Fruit fly (Drosophila melanogaster) whole organism: ENCODE measurements around the gene ppk19.

Source experiments
- CG8478 ChIP-seq: fragments of >200 bp; optimal IDR thresholded peaks from 2 replicates; lab custom pipeline; 2018; ENCODE audit warnings: inconsistent platforms
- Dll ChIP-seq: fragments of >200 bp; optimal IDR thresholded peaks from 2 replicates; lab custom pipeline; 2017
- EcR ChIP-seq, 2 experiments: fragments of >200 bp; optimal IDR thresholded peaks; 2 replicates each; lab custom pipeline; 2017; ENCODE audit warnings: missing biosample characterization in 2 of 2, missing genetic modification characterization in 2 of 2, missing genetic modification reagents in 2 of 2
- pan ChIP-seq: fragments of >200 bp; optimal IDR thresholded peaks from 2 replicates; lab custom pipeline; 2017
- psq ChIP-seq: fragments of >200 bp; optimal IDR thresholded peaks from 2 replicates; lab custom pipeline; 2017
- usp ChIP-seq: fragments of >200 bp; optimal IDR thresholded peaks from 2 replicates; lab custom pipeline; 2017; ENCODE audit warnings: missing biosample characterization, missing genetic modification characterization, mixed read lengths

ppk19 gene

dm6 chr3R:29689833-29690538 is 17.7 kb downstream of the ppk19 start:
- TF ChIP-seq Dll (lab: Kevin White, UChicago) (no peak), CG8478 (lab: Kevin White, UChicago) (no peak)

dm6 chr3R:29690539-29690852 is 18.2 kb downstream of the ppk19 start:
- no peak for TF ChIP-seq pan (lab: Kevin White, UChicago)
- no peak for TF ChIP-seq psq
- TF ChIP-seq EcR (GFP tag; optimal IDR thresholded peaks at IDR 0.05; lab: Kevin White, UChicago) = no peak

- TF ChIP-seq usp (GFP tag; lab: Kevin White, UChicago) (no peak), Dll (lab: Kevin White, UChicago) (no peak), EcR (GFP tag; optimal IDR thresholded peaks at IDR 0.05; lab: Kevin White, UChicago) (no peak)
These were observed 18.8 kb downstream of the ppk19 start for dm6 chr3R:29690960-29691527.

- TF ChIP-seq EcR (GFP tag; optimal IDR thresholded peaks at IDR 0.05; lab: Kevin White, UChicago) (no peak), Dll (lab: Kevin White, UChicago) (no peak), psq (no peak), pan (lab: Kevin White, UChicago) (no peak), usp (GFP tag; lab: Kevin White, UChicago) (no peak), CG8478 (lab: Kevin White, UChicago) (no peak)
These were observed 19.9 kb downstream of the ppk19 start, which contains the start of gene dmrt99B for dm6 chr3R:29692009-29692641. Gene dmrt99B, plus strand, starts transcription at chr3R:29692591.

dm6 chr3R:29695744-29696143 is 23.5 kb downstream of the ppk19 start:
- TF ChIP-seq usp (GFP tag; lab: Kevin White, UChicago) (no peak), EcR (GFP tag; optimal IDR thresholded peaks at IDR 0.05; lab: Kevin White, UChicago) (no peak), CG8478 (lab: Kevin White, UChicago) (no peak), Dll (lab: Kevin White, UChicago) (no peak), psq (no peak), pan (lab: Kevin White, UChicago) (no peak)

dm6 chr3R:29696359-29696758 is 24.1 kb downstream of the ppk19 start:
- TF ChIP-seq psq = no peak
- no peak for TF ChIP-seq usp (GFP tag; lab: Kevin White, UChicago)
- TF ChIP-seq CG8478 (lab: Kevin White, UChicago) = no peak
- no peak for TF ChIP-seq Dll (lab: Kevin White, UChicago)
- no peak for TF ChIP-seq pan (lab: Kevin White, UChicago)
- no peak for TF ChIP-seq EcR (GFP tag; optimal IDR thresholded peaks at IDR 0.05; lab: Kevin White, UChicago)

dm6 chr3R:29697841-29698240 is 25.6 kb downstream of the ppk19 start:
- TF ChIP-seq psq (no peak), usp (GFP tag; lab: Kevin White, UChicago) (no peak)

- TF ChIP-seq Dll (lab: Kevin White, UChicago) (no peak), usp (GFP tag; lab: Kevin White, UChicago) (no peak), pan (lab: Kevin White, UChicago) (no peak), CG8478 (lab: Kevin White, UChicago) (no peak)
These were observed 27.0 kb downstream of the ppk19 start for dm6 chr3R:29699220-29699619.

- TF ChIP-seq psq (no peak), pan (lab: Kevin White, UChicago) (no peak), CG8478 (lab: Kevin White, UChicago) (no peak), Dll (lab: Kevin White, UChicago) (no peak)
These were observed 29.5 kb downstream of the ppk19 start for dm6 chr3R:29701739-29702138.

dm6 chr3R:29704557-29704956 is 32.3 kb downstream of the ppk19 start:
- TF ChIP-seq usp (GFP tag; lab: Kevin White, UChicago) (no peak), Dll (lab: Kevin White, UChicago) (no peak), EcR (GFP tag; optimal IDR thresholded peaks at IDR 0.05; lab: Kevin White, UChicago) (no peak), pan (lab: Kevin White, UChicago) (no peak), CG8478 (lab: Kevin White, UChicago) (no peak), psq (no peak)

dm6 chr3R:29705789-29706303 is 33.6 kb downstream of the ppk19 start:
- TF ChIP-seq psq (no peak), usp (GFP tag; lab: Kevin White, UChicago) (no peak), pan (lab: Kevin White, UChicago) (no peak), Dll (lab: Kevin White, UChicago) (no peak), CG8478 (lab: Kevin White, UChicago) (no peak), EcR (GFP tag; optimal IDR thresholded peaks at IDR 0.05; lab: Kevin White, UChicago) (no peak)

dm6 chr3R:29707258-29707657 is 35.0 kb downstream of the ppk19 start:
- TF ChIP-seq CG8478 (lab: Kevin White, UChicago) = no peak
- no peak for TF ChIP-seq usp (GFP tag; lab: Kevin White, UChicago)
- TF ChIP-seq EcR (GFP tag; optimal IDR thresholded peaks at IDR 0.05; lab: Kevin White, UChicago) = no peak
- no peak for TF ChIP-seq psq
- no peak for TF ChIP-seq Dll (lab: Kevin White, UChicago)
- no peak for TF ChIP-seq pan (lab: Kevin White, UChicago)
